Fruit fly (Drosophila melanogaster) S2 (cell line): ENCODE data around the gene Cpr30F.

Source experiments
- CG8478 ChIP-seq: fragments of >200 bp; optimal IDR thresholded peaks from 2 replicates; lab custom pipeline; 2018
- CTCF ChIP-seq, 2 experiments: fragments of >200 bp; optimal IDR thresholded peaks; 2 replicates each; lab custom pipeline; 2018

Gene Cpr30F

DNA sequence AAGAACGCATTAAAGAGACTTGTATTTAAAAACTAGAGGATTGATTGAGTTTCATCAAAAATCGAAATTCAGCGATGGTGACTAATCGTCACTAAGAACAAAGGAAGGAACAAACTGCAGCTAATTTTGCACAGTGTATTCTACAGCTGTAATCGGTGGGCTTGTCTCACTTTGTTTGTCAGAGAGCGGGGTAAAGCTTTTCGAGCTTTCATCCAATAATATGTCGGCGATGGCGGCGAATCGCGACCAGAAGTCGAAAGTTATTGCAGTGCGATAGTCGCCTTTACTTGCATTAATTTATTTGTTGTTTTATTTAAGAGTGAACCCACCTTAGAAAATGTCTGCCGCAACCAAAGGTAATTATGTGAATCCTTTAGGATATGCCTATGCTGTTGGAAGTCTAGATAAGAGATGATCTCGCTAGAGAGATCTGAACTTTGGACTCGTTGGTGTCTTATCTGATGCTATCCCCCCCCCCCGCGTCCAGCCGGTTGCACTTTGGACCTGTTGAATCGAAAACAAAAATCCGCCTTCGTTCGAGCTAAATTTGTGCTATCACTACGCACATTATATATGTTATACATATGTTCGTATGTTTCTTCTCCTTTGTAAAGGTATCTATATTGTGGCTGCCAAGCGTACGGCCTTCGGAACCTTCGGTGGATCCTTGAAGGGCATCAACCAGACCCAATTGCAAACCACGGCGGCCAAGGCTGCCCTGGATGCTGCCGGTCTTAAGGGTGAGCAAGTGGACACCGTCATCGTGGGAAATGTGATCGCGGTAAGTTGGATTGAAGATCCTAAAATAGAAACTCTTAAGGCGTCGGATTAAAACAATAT lies 17.7 kb downstream of the Cpr30F start, which contains the start of gene yip2:
Gene yip2 (plus strand): TSS at position 243 of the 840 bp plus-strand sequence.
- no peak for TF ChIP-seq CG8478
- no peak for TF ChIP-seq CTCF (optimal IDR thresholded peaks at IDR 0.05; lab: Kevin White, UChicago)

DNA sequence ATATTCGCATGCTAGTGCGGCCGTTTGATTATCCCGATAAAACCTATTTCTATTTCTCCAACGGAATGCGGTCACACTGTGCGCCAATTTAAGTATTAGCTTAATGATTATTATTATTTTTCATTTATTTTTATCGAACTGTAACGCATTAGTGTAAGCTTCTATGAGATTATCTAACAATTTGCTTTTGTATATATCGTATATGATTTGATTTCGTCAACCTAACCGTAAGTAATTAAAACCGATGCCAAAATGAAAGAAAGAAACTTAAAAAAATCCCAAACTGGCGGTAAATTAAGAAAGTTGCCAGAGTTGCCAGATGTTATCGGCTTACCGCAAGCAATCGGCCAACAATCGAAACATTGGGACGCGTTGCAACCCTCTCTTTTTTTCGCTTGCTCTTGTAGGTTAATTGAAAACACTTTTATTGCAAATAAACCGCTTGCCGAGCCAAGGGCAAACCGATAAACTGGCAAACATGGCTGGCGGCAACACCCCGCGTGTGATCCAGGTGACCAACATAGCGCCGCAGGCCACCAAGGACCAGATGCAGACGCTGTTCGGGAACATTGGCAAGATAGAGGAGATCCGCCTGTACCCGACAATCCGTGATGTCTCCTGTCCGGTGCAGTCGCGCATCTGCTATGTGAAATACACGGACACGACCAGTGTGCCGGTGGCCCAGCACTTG lies 20.2 kb downstream of the Cpr30F start, which contains the start of the genes Etl1 and Srp54:
Gene Etl1 (minus strand): TSS at position 39 of the 691 bp plus-strand sequence.
Gene Srp54 (plus strand): TSS at position 342 of the 691 bp plus-strand sequence.
- no peak for TF ChIP-seq CTCF (optimal IDR thresholded peaks at IDR 0.05; lab: Kevin White, UChicago)
- no peak for TF ChIP-seq CG8478

DNA sequence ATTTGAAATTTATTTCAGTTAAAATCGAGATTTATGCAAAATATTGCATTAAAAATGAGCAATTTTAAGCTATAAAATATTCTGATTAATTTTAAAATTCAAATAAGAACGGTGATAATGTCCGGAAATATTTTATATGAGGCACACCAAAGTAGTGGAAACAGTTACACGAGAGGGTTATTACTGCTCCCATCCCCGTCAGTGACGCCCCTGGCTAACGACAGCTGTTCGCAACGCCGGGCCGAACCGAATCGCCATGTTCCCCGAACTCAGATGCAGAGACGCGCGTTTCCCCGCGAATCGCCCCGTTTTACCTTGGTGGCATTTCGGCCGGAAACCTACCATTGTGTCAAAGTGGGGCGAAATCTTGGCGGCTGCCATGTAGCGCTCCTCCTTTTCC lies 21.2 kb downstream of the Cpr30F start:
- TF ChIP-seq CG8478 (no peak), CTCF (optimal IDR thresholded peaks at IDR 0.05; lab: Kevin White, UChicago) (no peak)

DNA sequence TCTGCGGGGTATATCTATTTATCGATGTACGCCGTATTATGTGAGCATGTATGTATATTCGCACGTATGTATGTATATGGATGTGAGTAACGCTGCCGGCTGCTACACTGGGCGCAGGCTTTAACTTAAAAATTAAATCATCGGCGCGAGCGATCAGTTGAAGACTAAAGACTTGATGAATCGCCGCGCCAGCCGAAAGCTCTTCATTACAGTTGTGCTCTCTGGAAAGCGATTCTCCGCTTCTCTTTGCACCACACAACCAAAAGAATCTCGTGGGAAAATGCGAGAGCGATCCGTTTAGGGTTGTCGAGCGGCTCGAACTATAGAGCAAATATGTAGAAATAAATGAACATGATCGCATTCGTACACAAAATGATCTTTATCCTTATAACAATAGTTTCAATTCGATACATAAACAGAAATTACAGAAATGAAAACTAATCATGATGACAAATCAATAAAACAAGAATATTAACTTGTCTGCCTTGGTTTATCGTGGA lies 24.4 kb downstream of the Cpr30F start, which contains the start of gene CG13124:
Gene CG13124 (minus strand): TSS at position 166 of the 500 bp plus-strand sequence.
- no peak for TF ChIP-seq CTCF (optimal IDR thresholded peaks at IDR 0.05; lab: Kevin White, UChicago)
- no peak for TF ChIP-seq CG8478

DNA sequence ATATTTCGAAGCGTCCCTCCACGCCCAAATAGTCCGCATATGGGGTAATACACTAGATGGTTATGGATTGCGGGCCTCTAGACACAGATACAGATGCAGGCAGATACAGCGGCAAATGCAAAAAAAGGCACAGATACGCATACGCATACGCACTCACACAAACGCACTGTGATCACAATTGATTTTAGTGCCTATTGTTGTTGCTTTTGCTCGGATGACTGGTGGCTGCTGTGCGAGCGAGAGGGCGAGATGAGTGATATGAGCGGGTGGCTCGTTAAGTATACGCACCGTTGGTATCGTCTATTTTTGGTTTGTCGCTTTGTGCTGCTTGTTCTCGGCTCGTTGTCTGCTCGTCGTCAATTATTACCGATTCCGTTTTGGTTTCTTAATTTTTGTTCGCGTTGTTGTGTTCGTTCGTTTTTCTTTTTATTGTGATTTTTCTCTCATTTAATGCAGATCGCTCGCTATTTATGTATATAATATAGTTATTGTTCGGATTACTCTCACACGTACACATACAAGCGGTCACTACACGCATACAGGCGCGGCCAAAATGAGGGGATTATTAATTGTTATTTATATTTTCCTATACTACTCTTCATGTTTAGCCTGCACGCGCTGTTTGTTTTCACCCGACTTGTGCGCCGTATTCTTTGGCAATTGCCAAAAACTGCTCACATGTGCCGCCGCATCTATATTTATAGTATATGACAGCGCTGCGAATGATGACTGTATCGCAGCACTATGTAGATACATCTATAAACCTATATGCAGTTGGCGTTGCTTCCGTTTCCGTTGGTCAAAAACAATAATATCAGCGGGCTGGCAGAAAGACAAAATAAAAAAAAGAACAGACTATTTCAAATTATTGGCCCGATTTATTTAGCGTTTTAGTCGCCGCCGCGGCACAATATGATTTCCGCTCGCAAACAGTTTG lies 25.4 kb downstream of the Cpr30F start:
- TF ChIP-seq CG8478, result no peak
- TF ChIP-seq CTCF (optimal IDR thresholded peaks at IDR 0.05; lab: Kevin White, UChicago), result no peak

DNA sequence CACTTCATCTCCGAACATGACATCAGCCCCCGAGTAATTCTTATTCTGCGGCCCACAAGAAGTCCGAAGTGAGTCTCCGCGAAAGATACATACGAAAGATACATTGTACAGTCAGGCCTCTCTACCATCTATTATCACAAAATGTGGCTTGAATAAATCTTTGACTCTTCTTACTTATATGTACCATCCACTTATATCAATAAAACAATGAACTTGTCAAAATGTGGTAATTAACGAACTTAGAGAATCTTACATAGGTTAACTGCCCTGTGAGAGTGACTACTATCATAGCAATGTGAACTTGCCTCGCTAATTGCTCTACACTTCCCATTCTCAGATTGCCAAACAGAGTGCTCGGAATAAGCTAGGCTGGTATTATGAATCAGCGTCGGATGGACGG lies 26.3 kb downstream of the Cpr30F start:
- TF ChIP-seq CG8478 (no peak), CTCF (optimal IDR thresholded peaks at IDR 0.05; lab: Kevin White, UChicago) (no peak)

DNA sequence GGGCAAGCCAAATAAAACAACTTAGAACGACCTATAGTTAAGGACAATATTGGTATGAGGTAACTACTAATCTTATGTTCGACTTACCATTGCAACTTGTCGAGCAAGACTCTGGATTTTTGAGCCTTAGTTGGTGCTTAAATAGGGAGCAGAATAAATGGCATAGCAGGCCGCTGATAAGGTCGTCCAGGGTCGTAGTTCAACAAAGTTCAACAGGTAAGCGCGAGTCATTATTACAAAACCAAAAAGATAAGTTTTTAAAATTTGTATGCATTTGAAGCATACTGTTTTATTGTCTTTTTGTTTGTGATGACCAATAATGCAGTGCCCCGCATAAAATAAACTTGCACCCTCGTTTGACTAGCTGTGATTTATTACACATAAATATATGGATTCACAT lies 29.9 kb downstream of the Cpr30F start, which contains the start of gene Muc30E:
Gene Muc30E (minus strand): TSS at position 101 of the 400 bp plus-strand sequence.
- TF ChIP-seq CG8478 (no peak), CTCF (optimal IDR thresholded peaks at IDR 0.05; lab: Kevin White, UChicago) (no peak)

DNA sequence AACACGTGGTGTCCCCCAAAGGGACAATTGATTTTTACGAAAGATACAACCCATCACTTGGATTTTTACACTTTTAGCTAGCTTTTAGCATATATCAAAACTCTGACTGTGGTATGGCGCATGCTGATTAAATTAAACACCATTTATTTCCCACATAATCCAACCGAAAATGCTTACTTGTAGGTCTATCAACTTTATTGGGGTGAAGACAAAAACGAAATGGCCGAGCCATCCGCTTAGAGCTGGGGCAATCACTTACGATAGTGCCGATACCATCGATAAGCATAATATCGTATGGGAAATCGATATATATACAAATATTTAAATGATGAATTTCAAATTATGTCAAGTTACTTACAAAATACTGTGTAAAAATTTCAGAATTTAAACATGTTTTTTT lies 35.7 kb downstream of the Cpr30F start, which contains the start of gene RpS2:
Gene RpS2 (minus strand): TSS at position 257 of the 400 bp plus-strand sequence.
- peak in 1 of 2 experiments; percentile 33 for TF ChIP-seq CTCF (optimal IDR thresholded peaks at IDR 0.05; lab: Kevin White, UChicago)
- TF ChIP-seq CG8478, result no peak

DNA sequence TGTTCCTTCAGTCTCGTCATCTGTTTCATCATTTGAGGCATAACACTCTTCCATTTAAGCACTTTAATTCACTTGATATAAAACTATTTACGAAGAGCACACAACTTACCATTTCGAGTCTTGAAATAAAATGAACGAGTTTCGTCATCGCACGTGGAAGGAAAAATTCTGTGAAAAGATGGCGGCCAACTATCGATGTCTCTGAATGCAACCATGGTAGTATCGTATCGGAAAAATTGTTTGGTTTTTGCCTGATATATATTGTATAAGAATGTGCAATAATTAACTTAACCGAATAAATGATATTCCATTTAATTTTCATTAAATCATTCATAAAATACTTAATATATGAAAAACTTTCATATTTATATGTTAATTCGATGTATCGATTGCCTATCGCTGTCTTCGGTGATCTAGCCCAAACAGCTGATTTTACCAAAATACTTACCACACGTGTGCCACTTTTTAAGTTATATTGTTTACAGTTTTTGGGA lies 38.0 kb downstream of the Cpr30F start, which contains the start of gene Bka:
Gene Bka (plus strand): TSS at position 417 of the 494 bp plus-strand sequence.
- no peak for TF ChIP-seq CG8478
- no peak for TF ChIP-seq CTCF (optimal IDR thresholded peaks at IDR 0.05; lab: Kevin White, UChicago)

DNA sequence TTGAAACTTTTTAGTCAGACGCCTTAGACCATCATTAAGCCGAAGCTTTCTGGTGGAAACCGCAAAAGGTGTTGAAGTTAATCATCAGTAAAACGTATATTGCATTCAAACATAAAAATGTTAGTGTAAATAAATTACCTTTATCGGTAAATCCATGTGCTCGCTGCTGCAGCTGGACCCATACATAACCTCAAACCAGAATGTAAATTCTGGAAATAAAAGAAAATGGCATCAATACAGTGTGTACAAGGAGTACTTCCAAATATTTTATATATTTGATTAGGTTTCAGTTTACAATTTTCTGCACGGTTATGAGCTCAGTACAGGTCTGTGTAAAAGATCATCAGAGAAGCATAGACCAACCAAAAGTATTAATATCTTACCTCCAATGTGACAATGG lies 38.8 kb downstream of the Cpr30F start:
- no peak for TF ChIP-seq CG8478
- TF ChIP-seq CTCF (optimal IDR thresholded peaks at IDR 0.05; lab: Kevin White, UChicago), result no peak

DNA sequence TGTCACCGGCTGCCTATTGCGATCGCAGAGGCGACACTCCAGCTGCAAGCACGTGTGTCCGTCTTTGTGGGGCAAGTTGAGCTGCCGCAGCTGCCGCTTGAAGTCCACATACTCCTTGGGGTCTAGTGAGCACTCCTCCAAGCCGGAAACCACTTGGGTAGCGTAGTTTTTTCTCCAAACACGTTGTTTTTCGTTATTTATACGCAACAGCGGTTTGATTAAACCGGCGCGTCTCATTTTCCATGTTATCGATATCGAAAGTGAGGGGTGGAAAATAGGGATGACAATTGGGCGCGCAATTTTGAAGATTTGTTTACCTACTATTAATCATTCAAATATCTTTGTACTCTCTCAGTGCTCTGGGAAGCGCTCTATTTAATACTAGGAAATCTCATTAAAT lies 39.8 kb downstream of the Cpr30F start, which contains the start of gene mtDNA-helicase:
Gene mtDNA-helicase (minus strand): TSS at position 264 of the 400 bp plus-strand sequence.
- TF ChIP-seq CTCF (optimal IDR thresholded peaks at IDR 0.05; lab: Kevin White, UChicago) (no peak), CG8478 (no peak)

DNA sequence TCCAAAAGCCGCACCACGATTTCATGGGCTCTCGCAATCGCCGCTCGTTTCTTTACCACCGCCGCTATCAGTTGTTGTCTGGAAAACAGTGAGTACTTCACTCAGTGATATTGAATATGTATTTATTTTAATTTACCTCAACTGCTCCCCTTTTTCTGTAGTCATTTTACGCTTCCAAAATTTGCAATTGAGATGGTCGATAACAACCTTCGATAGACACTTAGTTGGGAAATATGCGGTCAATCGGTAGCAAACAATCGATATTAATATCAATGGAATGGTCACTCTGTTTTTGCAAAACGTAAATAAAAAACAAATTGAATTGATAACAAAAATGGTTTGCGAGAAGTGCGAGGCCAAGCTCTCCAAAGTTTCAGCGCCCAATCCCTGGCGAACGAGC lies 42.4 kb downstream of the Cpr30F start, which contains the start of the genes CG34183 and CG4537:
Gene CG34183 (minus strand): TSS at position 197 of the 400 bp plus-strand sequence.
Gene CG4537 (plus strand): TSS at position 310 of the 400 bp plus-strand sequence.
- TF ChIP-seq CG8478 (no peak), CTCF (optimal IDR thresholded peaks at IDR 0.05; lab: Kevin White, UChicago) (no peak)

DNA sequence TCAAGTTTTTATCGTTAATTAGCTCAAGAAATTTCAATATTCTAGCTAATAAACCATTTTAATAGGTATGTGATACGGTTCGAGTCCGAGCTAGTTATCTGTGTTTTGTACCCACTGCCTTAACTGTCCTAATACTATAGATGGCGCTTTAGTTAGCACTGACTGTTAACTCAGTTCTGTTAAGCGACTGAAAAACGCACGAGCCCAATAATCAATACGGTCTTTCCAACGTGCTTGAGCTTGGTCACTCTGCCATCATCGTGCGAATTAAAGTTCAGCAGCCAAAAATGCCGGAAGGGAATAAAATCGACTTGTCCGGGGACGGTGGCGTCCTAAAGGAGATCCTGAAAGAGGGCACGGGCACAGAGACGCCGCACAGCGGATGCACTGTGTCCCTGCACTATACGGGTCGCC lies 45.1 kb downstream of the Cpr30F start, which contains the start of gene Fkbp59:
Gene Fkbp59 (plus strand): TSS at position 150 of the 414 bp plus-strand sequence.
- TF ChIP-seq CTCF (optimal IDR thresholded peaks at IDR 0.05; lab: Kevin White, UChicago) (peak; percentile 95 to 96), CG8478 (no peak)

DNA sequence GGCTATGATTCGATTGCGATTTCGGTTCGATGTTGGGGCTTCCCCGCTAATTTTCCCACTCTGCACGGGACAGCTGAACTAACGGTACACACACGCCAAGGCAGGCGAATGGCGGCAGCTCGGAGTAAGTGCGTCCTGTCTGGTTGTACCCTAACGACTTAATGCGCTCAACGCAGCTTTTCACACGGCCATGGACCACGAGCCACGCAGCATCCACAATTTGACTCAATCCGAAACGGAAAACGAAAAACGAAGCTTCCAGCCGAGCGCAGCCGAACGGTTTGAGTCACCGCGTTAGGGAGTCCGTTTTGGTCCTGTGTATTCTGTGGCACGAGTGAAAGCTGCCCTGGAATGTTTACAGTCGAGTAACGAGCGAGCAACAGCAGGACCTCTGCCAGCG lies 46.9 kb downstream of the Cpr30F start, which contains the start of gene nAChRalpha6:
Gene nAChRalpha6 (minus strand): TSS at position 165 of the 400 bp plus-strand sequence.
- TF ChIP-seq CTCF (optimal IDR thresholded peaks at IDR 0.05; lab: Kevin White, UChicago), result no peak
- no peak for TF ChIP-seq CG8478
